Worm (Caenorhabditis elegans) whole organism, young adult: Measurements from ENCODE around the gene mob-3.
A peak's percentile ranks its signal among the peaks of the same experiment; 100 is the strongest.

Experiments
- B0019.2 ChIP-seq: fragments of 200-800 bp; sonication (Bioruptor generic); conservative IDR thresholded peaks from 2 replicates; pipeline ENCODE4 v1.3.6; 2022; ENCODE audit warnings: missing genetic modification reagents, missing genetic modification characterization, missing compliant biosample characterization
- C06A6.2 ChIP-seq: fragments of 200-800 bp; sonication (Bioruptor generic); conservative IDR thresholded peaks from 2 replicates; pipeline ENCODE4 v1.3.6; 2022; ENCODE audit warnings: missing genetic modification characterization, missing compliant biosample characterization
- C17E4.6 ChIP-seq: fragments of 200-800 bp; sonication (Bioruptor generic); IDR thresholded peaks from 2 replicates; pipeline ENCODE4 v1.3.6; 2022; ENCODE audit warnings: missing genetic modification reagents, missing genetic modification characterization, missing compliant biosample characterization
- D2030.7 ChIP-seq: fragments of 200-800 bp; sonication (Bioruptor generic); IDR thresholded peaks from 2 replicates; pipeline ENCODE4 v1.3.6; 2022; ENCODE audit warnings: missing genetic modification reagents, missing genetic modification characterization, missing compliant biosample characterization
- F10E7.11 ChIP-seq: sonication (generic microtip); optimal IDR thresholded peaks from 2 replicates; lab custom pipeline; 2017; ENCODE audit warnings: mild to moderate bottlenecking, missing genetic modification characterization, moderate library complexity, missing compliant biosample characterization
- F37B4.10 ChIP-seq: fragments of 200-800 bp; sonication (Bioruptor generic); IDR thresholded peaks from 2 replicates; pipeline ENCODE4 v1.3.6; 2022; ENCODE audit warnings: missing genetic modification characterization, missing compliant biosample characterization
- F39B2.1 ChIP-seq: fragments of 200-800 bp; sonication (Bioruptor generic); IDR thresholded peaks from 2 replicates; pipeline ENCODE4 v1.3.6; 2022; ENCODE audit warnings: missing genetic modification reagents, missing genetic modification characterization, missing compliant biosample characterization
- F52B5.7 ChIP-seq: sonication (generic microtip); optimal IDR thresholded peaks from 2 replicates; lab custom pipeline; 2016; ENCODE audit warnings: mild to moderate bottlenecking, missing genetic modification characterization, missing compliant biosample characterization
- F57C9.4 ChIP-seq: sonication (generic microtip); optimal IDR thresholded peaks from 2 replicates; lab custom pipeline; 2017; ENCODE audit warnings: mild to moderate bottlenecking, missing genetic modification characterization, missing compliant biosample characterization
- T26A5.8 ChIP-seq: sonication (generic microtip); optimal IDR thresholded peaks from 2 replicates; lab custom pipeline; 2016; ENCODE audit warnings: missing genetic modification characterization, missing compliant biosample characterization
- Y56A3A.18 ChIP-seq: fragments of 200-800 bp; sonication (Bioruptor generic); IDR thresholded peaks from 2 replicates; pipeline ENCODE4 v1.3.6; 2022; ENCODE audit warnings: missing genetic modification reagents, missing genetic modification characterization, missing compliant biosample characterization
- Y67H2A.10 ChIP-seq: fragments of 200-800 bp; sonication (Bioruptor generic); conservative IDR thresholded peaks from 2 replicates; pipeline ENCODE4 v1.3.6; 2022; ENCODE audit warnings: missing genetic modification reagents, missing genetic modification characterization, missing compliant biosample characterization
- Y95B8A.8 ChIP-seq: fragments of 200-800 bp; sonication (Bioruptor generic); IDR thresholded peaks from 2 replicates; pipeline ENCODE4 v1.3.6; 2022; ENCODE audit warnings: missing genetic modification reagents, missing genetic modification characterization, missing compliant biosample characterization
- ZK185.1 ChIP-seq: sonication (generic microtip); optimal IDR thresholded peaks from 2 replicates; lab custom pipeline; 2016; ENCODE audit warnings: mild to moderate bottlenecking, missing genetic modification characterization, missing compliant biosample characterization; ENCODE audit not compliant: poor library complexity, severe bottlenecking
- akir-1 ChIP-seq: fragments of 200-800 bp; sonication (Bioruptor generic); optimal IDR thresholded peaks from 2 replicates; lab custom pipeline; 2018; ENCODE audit warnings: mild to moderate bottlenecking, missing genetic modification characterization, moderate library complexity, missing compliant biosample characterization
- ama-1 ChIP-seq, 3 experiments: fragments of 150-350 bp in 1 of 3; sonication (generic microtip) in 2 of 3; optimal IDR thresholded peaks; 2 replicates each; lab custom pipeline; 2014 to 2018; ENCODE audit warnings: missing biosample characterization in 2 of 3, missing genetic modification characterization in 2 of 3, missing genetic modification reagents in 2 of 3
- athp-1 ChIP-seq: sonication (generic microtip); optimal IDR thresholded peaks from 2 replicates; lab custom pipeline; 2017; ENCODE audit warnings: mild to moderate bottlenecking, missing genetic modification characterization, missing compliant biosample characterization
- attf-3 ChIP-seq: fragments of 200-800 bp; sonication (Bioruptor generic); conservative IDR thresholded peaks from 2 replicates; pipeline ENCODE4 v1.3.6; 2022; ENCODE audit warnings: missing genetic modification reagents, missing genetic modification characterization, missing compliant biosample characterization
- attf-6 ChIP-seq: fragments of 200-800 bp; sonication (Bioruptor generic); IDR thresholded peaks from 2 replicates; pipeline ENCODE4 v1.3.6; 2022; ENCODE audit warnings: missing genetic modification reagents, missing genetic modification characterization, missing compliant biosample characterization
- bed-2 ChIP-seq: fragments of 200-800 bp; sonication (Bioruptor generic); IDR thresholded peaks from 2 replicates; pipeline ENCODE4 v1.3.6; 2022; ENCODE audit warnings: missing genetic modification reagents, missing genetic modification characterization, missing compliant biosample characterization
- ccch-3 ChIP-seq: fragments of 200-800 bp; sonication (Bioruptor generic); optimal IDR thresholded peaks from 2 replicates; lab custom pipeline; 2018; ENCODE audit warnings: mild to moderate bottlenecking, missing genetic modification characterization, missing compliant biosample characterization
- ceh-91 ChIP-seq: fragments of 200-800 bp; sonication (Bioruptor generic); IDR thresholded peaks from 2 replicates; pipeline ENCODE4 v1.3.6; 2022; ENCODE audit warnings: missing genetic modification reagents, missing genetic modification characterization, missing compliant biosample characterization
- chd-7 ChIP-seq: sonication (generic microtip); optimal IDR thresholded peaks from 2 replicates; lab custom pipeline; 2016; ENCODE audit warnings: mild to moderate bottlenecking, missing genetic modification characterization, moderate library complexity, missing compliant biosample characterization
- efl-1 ChIP-seq: fragments of 150-350 bp; optimal IDR thresholded peaks from 2 replicates; lab custom pipeline; 2014; ENCODE audit warnings: missing biosample characterization, missing genetic modification reagents, missing genetic modification characterization
- ets-4 ChIP-seq: fragments of 200-800 bp; sonication (Bioruptor generic); optimal IDR thresholded peaks from 2 replicates; lab custom pipeline; 2018; ENCODE audit warnings: mild to moderate bottlenecking, missing genetic modification characterization, missing compliant biosample characterization
- fkh-3 ChIP-seq: sonication (generic microtip); optimal IDR thresholded peaks from 2 replicates; lab custom pipeline; 2016; ENCODE audit warnings: mild to moderate bottlenecking, missing genetic modification characterization, missing compliant biosample characterization
- hlh-12 ChIP-seq: sonication (generic microtip); optimal IDR thresholded peaks from 2 replicates; lab custom pipeline; 2016; ENCODE audit warnings: missing genetic modification characterization, missing compliant biosample characterization
- hlh-26 ChIP-seq: fragments of 200-800 bp; sonication (Bioruptor generic); conservative IDR thresholded peaks from 2 replicates; pipeline ENCODE4 v1.3.6; 2022; ENCODE audit warnings: missing genetic modification reagents, missing genetic modification characterization, missing compliant biosample characterization
- hrde-1 ChIP-seq: sonication (generic microtip); optimal IDR thresholded peaks from 2 replicates; lab custom pipeline; 2016; ENCODE audit warnings: missing genetic modification characterization, mild to moderate bottlenecking, missing compliant biosample characterization, moderate library complexity, missing genotype, missing genetic modification reagents, borderline replicate concordance
- lag-1 ChIP-seq: fragments of 200-800 bp; sonication (Bioruptor generic); IDR thresholded peaks from 2 replicates; pipeline ENCODE4 v1.3.6; 2022; ENCODE audit warnings: missing genetic modification reagents, missing genetic modification characterization, missing compliant biosample characterization
- lir-1 ChIP-seq: fragments of 200-800 bp; sonication (Bioruptor generic); conservative IDR thresholded peaks from 2 replicates; pipeline ENCODE4 v1.3.6; 2022; ENCODE audit warnings: missing genetic modification reagents, missing genetic modification characterization, missing compliant biosample characterization
- lsl-1 ChIP-seq: fragments of 200-800 bp; sonication (Bioruptor generic); optimal IDR thresholded peaks from 2 replicates; lab custom pipeline; 2018; ENCODE audit warnings: mild to moderate bottlenecking, missing genetic modification characterization, moderate library complexity, missing compliant biosample characterization
- mcd-1 ChIP-seq: fragments of 200-800 bp; sonication (Bioruptor generic); IDR thresholded peaks from 2 replicates; pipeline ENCODE4 v1.3.6; 2022; ENCODE audit warnings: missing genetic modification reagents, missing genetic modification characterization, missing compliant biosample characterization
- mel-28 ChIP-seq: sonication (generic microtip); optimal IDR thresholded peaks from 2 replicates; lab custom pipeline; 2016; ENCODE audit warnings: borderline replicate concordance, mild to moderate bottlenecking, missing genetic modification characterization, missing compliant biosample characterization
- nfyb-1 ChIP-seq: fragments of 200-800 bp; sonication (Bioruptor generic); IDR thresholded peaks from 2 replicates; pipeline ENCODE4 v1.3.6; 2022; ENCODE audit warnings: missing genetic modification reagents, missing genetic modification characterization, missing compliant biosample characterization
- nhr-120 ChIP-seq: fragments of 200-800 bp; sonication (Bioruptor generic); IDR thresholded peaks from 2 replicates; pipeline ENCODE4 v1.3.6; 2022; ENCODE audit warnings: missing genetic modification characterization, missing compliant biosample characterization
- nhr-179 ChIP-seq: sonication (generic microtip); optimal IDR thresholded peaks from 2 replicates; lab custom pipeline; 2016; ENCODE audit warnings: mild to moderate bottlenecking, missing genetic modification characterization, missing compliant biosample characterization
- pha-4 ChIP-seq: fragments of 150-350 bp; sonication (generic microtip); optimal IDR thresholded peaks from 2 replicates; lab custom pipeline; 2014; ENCODE audit warnings: missing biosample characterization, missing genetic modification reagents, missing genetic modification characterization
- rec-8 ChIP-seq, 2 experiments: sonication (generic microtip); optimal IDR thresholded peaks; 2 replicates each; lab custom pipeline; 2016; ENCODE audit warnings: mild to moderate bottlenecking in 2 of 2, missing genetic modification characterization in 2 of 2, missing genetic modification reagents in 2 of 2, missing genotype in 2 of 2, missing biosample characterization in 1 of 2, missing compliant biosample characterization in 1 of 2, moderate library complexity in 1 of 2
- repo-1 ChIP-seq: sonication (generic microtip); optimal IDR thresholded peaks from 2 replicates; lab custom pipeline; 2017; ENCODE audit warnings: mild to moderate bottlenecking, missing genetic modification characterization, missing compliant biosample characterization
- rpc-1 ChIP-seq, 2 experiments: fragments of 150-350 bp in 1 of 2; sonication (generic microtip) in 1 of 2; optimal IDR thresholded peaks; 2 replicates each; lab custom pipeline; 2014 to 2018; ENCODE audit warnings: missing biosample characterization in 1 of 2, missing genetic modification characterization in 1 of 2, missing genetic modification reagents in 1 of 2, missing genotype in 1 of 2
- sdz-38 ChIP-seq: sonication (generic microtip); optimal IDR thresholded peaks from 2 replicates; lab custom pipeline; 2016; ENCODE audit warnings: missing genotype, missing genetic modification characterization, missing compliant biosample characterization
- snpc-1.1 ChIP-seq: sonication (generic microtip); optimal IDR thresholded peaks from 2 replicates; lab custom pipeline; 2017; ENCODE audit warnings: missing genetic modification characterization, mild to moderate bottlenecking, missing compliant biosample characterization, antibody characterized with exemption, moderate library complexity, missing genotype, missing genetic modification reagents; ENCODE audit not compliant: insufficient read depth
- tlf-1 ChIP-seq: fragments of 200-800 bp; sonication (Bioruptor generic); optimal IDR thresholded peaks from 2 replicates; lab custom pipeline; 2018; ENCODE audit warnings: mild to moderate bottlenecking, missing genetic modification characterization, missing compliant biosample characterization
- zfh-2 ChIP-seq: fragments of 200-800 bp; sonication (Bioruptor generic); conservative IDR thresholded peaks from 2 replicates; pipeline ENCODE4 v1.3.6; 2022; ENCODE audit warnings: missing genetic modification reagents, missing genetic modification characterization, missing compliant biosample characterization
- ztf-22 ChIP-seq: fragments of 200-800 bp; sonication (Bioruptor generic); optimal IDR thresholded peaks from 2 replicates; lab custom pipeline; 2018; ENCODE audit warnings: mild to moderate bottlenecking, missing genetic modification characterization, moderate library complexity, missing compliant biosample characterization
- ztf-26 ChIP-seq: sonication (generic microtip); optimal IDR thresholded peaks from 2 replicates; lab custom pipeline; 2017; ENCODE audit warnings: missing genetic modification characterization, missing compliant biosample characterization
- ztf-6 ChIP-seq: fragments of 200-800 bp; sonication (Bioruptor generic); IDR thresholded peaks from 2 replicates; pipeline ENCODE4 v1.3.6; 2022; ENCODE audit warnings: missing genetic modification reagents, missing genetic modification characterization, missing compliant biosample characterization

mob-3 gene

DNA sequence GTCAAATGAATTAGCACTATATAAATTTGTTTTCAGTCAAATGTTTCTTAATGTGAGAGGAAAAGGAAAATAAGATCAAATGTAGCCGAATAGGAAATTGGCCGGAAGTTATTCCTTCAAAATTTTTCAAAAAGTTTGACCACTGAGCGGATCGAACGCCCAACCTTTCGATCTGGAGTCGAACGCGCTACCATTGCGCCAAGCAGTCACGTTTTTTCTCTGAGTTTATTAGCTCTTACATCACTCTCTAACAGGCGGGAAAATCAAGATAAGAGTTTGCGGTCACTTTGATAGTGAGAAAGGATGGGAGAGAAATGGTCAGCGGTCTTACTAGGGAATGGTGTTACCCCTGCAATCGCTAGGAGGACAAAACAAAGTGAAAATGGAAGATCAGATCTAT, 44.7 kb downstream of the mob-3 start (continued):
- TF ChIP-seq pha-4 (no peak), hlh-26 (GFP tag; lab: Robert Waterston, UW) (no peak), efl-1 (no peak), nhr-120 (GFP tag; lab: Robert Waterston, UW) (no peak), Y67H2A.10 (GFP tag; lab: Robert Waterston, UW) (no peak), tlf-1 (GFP tag; lab: Kevin White, UChicago) (no peak), Y56A3A.18 (GFP tag; lab: Robert Waterston, UW) (no peak), rec-8 (tag; optimal IDR thresholded peaks at IDR 0.05; lab: Kevin White, UChicago) (peak in 1 of 2 experiments; percentile 12), F57C9.4 (tag; lab: Kevin White, UChicago) (no peak), lag-1 (GFP tag; lab: Robert Waterston, UW) (no peak), D2030.7 (GFP tag; lab: Robert Waterston, UW) (peak; percentile 48; the same call in 1 of the 2 replicates), F39B2.1 (GFP tag; lab: Robert Waterston, UW) (0 out of 2 replicates have a peak, but pooled peaks have one; percentile 30), ama-1 (optimal IDR thresholded peaks at IDR 0.05; lab: Kevin White, UChicago) (no peak), ama-1 (GFP tag; optimal IDR thresholded peaks at IDR 0.05; lab: Kevin White, UChicago) (no peak), hrde-1 (tag; lab: Kevin White, UChicago) (no peak), lsl-1 (GFP tag; lab: Kevin White, UChicago) (no peak), zfh-2 (GFP tag; lab: Robert Waterston, UW) (no peak), nhr-179 (tag; lab: Kevin White, UChicago) (no peak), C06A6.2 (GFP tag; lab: Robert Waterston, UW) (no peak), ceh-91 (GFP tag; lab: Robert Waterston, UW) (no peak), Y95B8A.8 (GFP tag; lab: Robert Waterston, UW) (0 out of 2 replicates have a peak, but pooled peaks have one; percentile 35), F52B5.7 (no peak), ZK185.1 (tag; lab: Kevin White, UChicago) (peak; percentile 31), fkh-3 (tag; lab: Kevin White, UChicago) (no peak), F10E7.11 (tag; lab: Kevin White, UChicago) (no peak), hlh-12 (tag; lab: Kevin White, UChicago) (no peak), ccch-3 (GFP tag; lab: Kevin White, UChicago) (no peak), B0019.2 (no peak), ztf-22 (no peak), akir-1 (GFP tag; lab: Kevin White, UChicago) (no peak), mcd-1 (GFP tag; lab: Robert Waterston, UW) (no peak), C17E4.6 (no peak), repo-1 (tag; lab: Kevin White, UChicago) (peak; percentile 11), nfyb-1 (GFP tag; lab: Robert Waterston, UW) (peak; percentile 57; the same call in 1 of the 2 replicates), attf-3 (no peak), lir-1 (GFP tag; lab: Robert Waterston, UW) (no peak), sdz-38 (tag; lab: Kevin White, UChicago) (no peak), ztf-6 (GFP tag; lab: Robert Waterston, UW) (no peak), attf-6 (0 out of 2 replicates have a peak, but pooled peaks have one; percentile 35), bed-2 (GFP tag; lab: Robert Waterston, UW) (no peak), T26A5.8 (tag; lab: Kevin White, UChicago) (no peak), ztf-26 (no peak), snpc-1.1 (tag; lab: Kevin White, UChicago) (no peak), F37B4.10 (GFP tag; lab: Robert Waterston, UW) (no peak), rpc-1 (optimal IDR thresholded peaks at IDR 0.05; lab: Kevin White, UChicago) (peak; percentile 81), rpc-1 (tag; optimal IDR thresholded peaks at IDR 0.05; lab: Kevin White, UChicago) (peak; percentile 86), athp-1 (tag; lab: Kevin White, UChicago) (peak; percentile 19), ets-4 (GFP tag; lab: Kevin White, UChicago) (peak; percentile 2), mel-28 (no peak), chd-7 (tag; lab: Kevin White, UChicago) (peak; percentile 27)
